Worm (Caenorhabditis elegans) whole organism, L3 larva: ENCODE measurements around the gene sra-33.

ENCODE experiments used
- ama-1 ChIP-seq: fragments of 150-350 bp; optimal IDR thresholded peaks from 2 replicates; lab custom pipeline; 2018
- ceh-82 ChIP-seq: fragments of 150-350 bp; optimal IDR thresholded peaks from 2 replicates; lab custom pipeline; 2014; ENCODE audit warnings: missing biosample characterization, missing genetic modification characterization
- fos-1 ChIP-seq: fragments of 150-350 bp; optimal IDR thresholded peaks from 2 replicates; lab custom pipeline; 2014; ENCODE audit warnings: missing biosample characterization, missing genetic modification characterization
- nhr-11 ChIP-seq: fragments of 150-350 bp; optimal IDR thresholded peaks from 2 replicates; lab custom pipeline; 2014; ENCODE audit warnings: missing biosample characterization, missing genetic modification characterization
- nhr-237 ChIP-seq: fragments of 150-350 bp; optimal IDR thresholded peaks from 2 replicates; lab custom pipeline; 2014; ENCODE audit warnings: missing biosample characterization, missing genetic modification characterization
- nhr-77 ChIP-seq: fragments of 150-350 bp; optimal IDR thresholded peaks from 2 replicates; lab custom pipeline; 2014; ENCODE audit warnings: missing biosample characterization, missing genetic modification characterization
- snpc-4 ChIP-seq: fragments of 150-350 bp; optimal IDR thresholded peaks from 2 replicates; lab custom pipeline; 2014; ENCODE audit warnings: missing biosample characterization, missing genetic modification characterization
- unc-62 ChIP-seq: fragments of 150-350 bp; sonication (generic microtip); optimal IDR thresholded peaks from 4 replicates; lab custom pipeline; 2014; ENCODE audit warnings: missing biosample characterization, missing genetic modification reagents, missing genetic modification characterization

ce11 chrII:4531880-4532279 is 5.2 kb downstream of the sra-33 start, which contains the start of gene sra-32:
- TF ChIP-seq nhr-237 (tag; lab: Kevin White, UChicago) (no peak), nhr-77 (tag; lab: Kevin White, UChicago) (no peak), unc-62 (GFP tag; lab: Kevin White, UChicago) (no peak), nhr-11 (tag; lab: Kevin White, UChicago) (no peak), ama-1 (lab: Kevin White, UChicago) (no peak), ceh-82 (no peak), fos-1 (tag; lab: Kevin White, UChicago) (no peak), snpc-4 (tag; lab: Kevin White, UChicago) (no peak)
